Worm (Caenorhabditis elegans): ENCODE measurements around the gene ugt-55.

ugt-55 gene

DNA sequence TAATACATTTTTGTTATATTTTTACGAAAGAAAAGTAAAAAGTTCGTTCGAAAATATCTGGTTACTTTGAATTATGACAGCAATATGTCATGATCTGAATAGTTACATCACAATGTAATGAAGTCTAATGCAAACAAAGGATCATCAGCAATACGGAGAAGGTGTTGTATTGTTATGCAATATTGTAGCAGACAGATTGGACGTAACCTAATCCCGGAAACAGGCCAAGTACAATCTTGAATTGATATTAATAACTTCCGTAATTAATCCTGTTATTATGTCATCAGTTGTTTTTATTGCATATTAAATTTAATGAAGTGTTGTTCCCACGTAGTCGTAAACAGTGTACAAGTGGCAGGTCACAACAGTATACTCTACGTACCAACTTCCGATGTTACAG lies 25.0 kb downstream of the ugt-55 start:
- TF ChIP-seq odd-2 (tag; optimal IDR thresholded peaks at IDR 0.05) = no peak
- no peak for TF ChIP-seq K09A11.1 (tag; optimal IDR thresholded peaks at IDR 0.05; ENCODE audit: insufficient read depth)
- TF ChIP-seq K02D7.2 (tag; optimal IDR thresholded peaks at IDR 0.05) = no peak
- no peak for TF ChIP-seq fax-1 (tag; optimal IDR thresholded peaks at IDR 0.05)
- no peak for TF ChIP-seq hlh-30 (tag; optimal IDR thresholded peaks at IDR 0.05; ENCODE audit: insufficient read depth)
- TF ChIP-seq hlh-6 (tag; optimal IDR thresholded peaks at IDR 0.05) = no peak
- no peak for TF ChIP-seq ama-1 (optimal IDR thresholded peaks at IDR 0.05)
- no peak for TF ChIP-seq T23F11.4 (GFP tag; optimal IDR thresholded peaks at IDR 0.05)
- TF ChIP-seq pag-3 (tag; optimal IDR thresholded peaks at IDR 0.05; ENCODE audit: borderline replicate concordance) = no peak
- no peak for TF ChIP-seq pros-1 (tag; optimal IDR thresholded peaks at IDR 0.05)
- TF ChIP-seq fkh-6 (tag; optimal IDR thresholded peaks at IDR 0.05) = no peak
- no peak for TF ChIP-seq sox-4 (tag; optimal IDR thresholded peaks at IDR 0.05)
- no peak for TF ChIP-seq ceh-2 (tag; optimal IDR thresholded peaks at IDR 0.05)
- no peak for TF ChIP-seq nhr-11 (tag; optimal IDR thresholded peaks at IDR 0.05)
- no peak for TF ChIP-seq F13H6.1 (tag; optimal IDR thresholded peaks at IDR 0.05)
- TF ChIP-seq ceh-31 (tag; optimal IDR thresholded peaks at IDR 0.05) = no peak
- TF ChIP-seq ceh-19 (GFP tag; optimal IDR thresholded peaks at IDR 0.05) = no peak

DNA sequence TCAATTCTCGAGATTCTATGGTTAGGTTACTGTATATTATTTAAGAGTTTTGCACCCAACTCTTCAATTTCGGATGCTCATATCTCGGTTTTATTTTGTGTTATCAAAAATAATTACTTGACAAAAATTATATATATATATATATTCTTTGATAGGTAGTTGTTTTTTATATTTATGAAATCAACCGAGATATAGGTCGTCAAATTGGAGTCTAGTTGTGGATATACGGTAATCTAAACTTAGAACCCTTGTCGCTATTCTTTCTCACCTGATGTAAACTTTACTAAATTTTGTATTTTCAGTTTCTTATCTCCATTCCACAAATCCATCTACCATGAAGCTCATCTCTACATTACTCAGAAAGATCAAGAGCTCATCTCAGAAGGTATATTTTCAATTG lies 26.7 kb downstream of the ugt-55 start, which contains the start of gene F55C5.10:
F55C5.10 (plus strand) TSS at position 301 of the 400 bp plus-strand sequence.
- TF ChIP-seq hlh-15 (tag; optimal IDR thresholded peaks at IDR 0.05) (no peak), che-1 (tag; optimal IDR thresholded peaks at IDR 0.05) (no peak), ceh-9 (tag; optimal IDR thresholded peaks at IDR 0.05) (no peak), ceh-34 (tag; optimal IDR thresholded peaks at IDR 0.05) (no peak), Y22D7AL.16 (tag; optimal IDR thresholded peaks at IDR 0.05) (no peak), C38D4.7 (GFP tag; optimal IDR thresholded peaks at IDR 0.05) (no peak)

DNA sequence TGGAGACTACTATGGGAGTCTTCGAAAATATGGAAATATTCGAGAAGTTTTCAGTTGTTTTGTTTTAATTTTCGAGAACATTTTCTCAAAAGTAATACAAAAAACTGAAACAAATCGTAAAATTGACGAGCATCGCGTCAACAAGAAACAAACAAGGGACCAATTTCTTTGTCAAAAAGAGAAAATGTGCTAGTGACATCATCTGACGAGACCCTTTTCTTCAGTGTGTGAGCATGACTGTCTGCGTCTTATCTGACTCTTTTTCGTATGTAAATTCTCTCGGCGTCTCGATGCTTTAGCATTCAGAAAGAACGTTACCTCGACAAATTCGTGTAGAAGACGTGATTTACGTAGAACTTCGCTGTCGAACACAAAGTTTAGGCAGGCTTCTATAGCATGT lies 31.2 kb downstream of the ugt-55 start:
- TF ChIP-seq hlh-8 (tag; optimal IDR thresholded peaks at IDR 0.05) = no peak
- no peak for TF ChIP-seq elt-4 (tag; optimal IDR thresholded peaks at IDR 0.05)
- no peak for TF ChIP-seq nhr-11 (tag; optimal IDR thresholded peaks at IDR 0.05)

DNA sequence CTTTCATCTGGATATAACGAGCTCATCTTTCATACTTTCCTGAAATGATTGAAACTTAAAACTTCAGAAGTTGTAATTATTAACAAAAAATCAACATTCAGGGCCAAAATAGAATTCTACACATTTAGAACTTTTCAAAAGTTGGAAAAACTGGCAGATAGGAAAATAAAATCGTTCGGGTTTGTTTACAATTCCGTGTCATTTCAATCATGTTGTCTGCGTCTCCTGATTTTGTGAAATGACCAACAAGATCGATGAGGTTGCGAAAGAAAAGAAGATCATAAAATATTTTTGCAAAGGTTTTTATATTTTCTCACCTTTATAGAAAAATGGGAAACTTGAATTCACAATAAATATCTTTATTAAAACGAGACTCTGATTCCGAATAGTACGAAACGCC lies 32.1 kb downstream of the ugt-55 start, which contains the start of gene rskd-1:
rskd-1 (minus strand) TSS at position 39 of the 400 bp plus-strand sequence.
- no peak for TF ChIP-seq pha-2 (tag; optimal IDR thresholded peaks at IDR 0.05)
- peak; percentile 51 for TF ChIP-seq unc-55 (GFP tag; optimal IDR thresholded peaks at IDR 0.05)
- TF ChIP-seq che-1 (tag; optimal IDR thresholded peaks at IDR 0.05) = no peak
- TF ChIP-seq ref-2 (tag; optimal IDR thresholded peaks at IDR 0.05) = no peak
- TF ChIP-seq ztf-16 (tag; optimal IDR thresholded peaks at IDR 0.05) = no peak

DNA sequence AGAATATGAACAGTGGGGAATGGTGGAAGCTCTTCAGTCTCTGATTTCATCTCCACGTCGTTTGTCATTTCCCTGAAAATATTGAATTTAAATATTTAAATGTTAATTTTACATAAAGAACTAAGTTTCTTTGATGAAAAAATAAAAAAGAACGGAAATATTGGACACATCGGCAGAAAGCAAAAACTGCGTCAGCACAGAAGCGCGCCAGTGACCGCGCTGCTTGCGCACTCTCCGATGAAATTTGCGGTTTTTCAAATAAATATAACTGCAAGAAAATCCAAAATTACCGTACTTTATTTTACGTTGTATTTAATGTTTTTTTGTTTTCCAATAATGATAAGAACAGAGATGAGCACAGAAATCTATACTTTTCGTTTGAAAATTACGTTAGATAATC lies 35.1 kb downstream of the ugt-55 start, which contains the start of the genes srpa-68 and srh-16:
srpa-68 (minus strand) TSS at position 72 of the 400 bp plus-strand sequence.
srh-16 (plus strand) TSS at position 275 of the 400 bp plus-strand sequence.
- TF ChIP-seq nfya-1 (tag; optimal IDR thresholded peaks at IDR 0.05) (peak; percentile 76), ceh-14 (tag; optimal IDR thresholded peaks at IDR 0.05) (peak; percentile 57), ceh-24 (tag; optimal IDR thresholded peaks at IDR 0.05) (no peak), tbx-7 (tag; optimal IDR thresholded peaks at IDR 0.05) (no peak), hlh-8 (tag; optimal IDR thresholded peaks at IDR 0.05) (no peak), F13H6.1 (tag; optimal IDR thresholded peaks at IDR 0.05) (no peak), ztf-16 (tag; optimal IDR thresholded peaks at IDR 0.05) (peak; percentile 28), sox-2 (GFP tag; IDR thresholded peaks at IDR 0.05) (no peak), ttx-3 (tag; optimal IDR thresholded peaks at IDR 0.05) (peak; percentile 68), pat-9 (tag; optimal IDR thresholded peaks at IDR 0.05) (peak; percentile 51), dve-1 (tag; optimal IDR thresholded peaks at IDR 0.05) (no peak), ceh-19 (GFP tag; optimal IDR thresholded peaks at IDR 0.05) (no peak), ceh-34 (tag; optimal IDR thresholded peaks at IDR 0.05) (peak; percentile 58), C08G9.2 (tag; optimal IDR thresholded peaks at IDR 0.05) (peak; percentile 33), unc-3 (GFP tag; conservative IDR thresholded peaks at IDR 0.05) (peak; percentile 54; the same call in 1 of the 2 replicates), unc-3 (tag; optimal IDR thresholded peaks at IDR 0.05) (peak; percentile 8), ceh-18 (tag; optimal IDR thresholded peaks at IDR 0.05) (no peak), gmeb-2 (tag; optimal IDR thresholded peaks at IDR 0.05) (peak; percentile 47), hlh-13 (GFP tag; optimal IDR thresholded peaks at IDR 0.05) (peak; percentile 33), eyg-1 (tag; optimal IDR thresholded peaks at IDR 0.05) (peak; percentile 29), Y22D7AL.16 (tag; optimal IDR thresholded peaks at IDR 0.05) (peak; percentile 33), nhr-232 (tag; optimal IDR thresholded peaks at IDR 0.05) (no peak), ceh-9 (tag; optimal IDR thresholded peaks at IDR 0.05) (no peak), dmd-4 (tag; optimal IDR thresholded peaks at IDR 0.05; ENCODE audit: borderline replicate concordance) (no peak)

Data from whole organism, late embryonic.